Worm (Caenorhabditis elegans): ENCODE measurements around the gene C56E10.3.

DNA sequence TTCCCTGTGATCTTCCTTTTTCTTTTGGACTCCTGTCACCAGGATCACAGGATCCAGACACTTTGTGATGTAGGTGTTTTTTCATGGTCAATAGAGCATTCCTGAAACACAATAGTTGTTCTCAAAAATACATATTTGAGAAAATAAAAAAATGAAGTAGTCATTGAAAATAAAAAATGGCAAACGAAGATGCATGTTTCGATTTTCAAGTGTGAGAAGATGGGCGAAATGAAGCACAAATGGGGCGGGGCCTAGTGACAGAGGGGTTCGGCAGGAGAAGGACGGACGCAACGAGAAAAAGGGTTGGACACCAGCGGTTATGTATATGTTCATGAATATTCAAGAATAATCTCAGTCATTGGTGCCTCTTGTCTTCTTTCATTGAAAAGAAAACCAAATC is 44.5 kb downstream of the C56E10.3 start, which contains the start of gene F38B6.6:
- TF ChIP-seq nfya-1 (tag; optimal IDR thresholded peaks at IDR 0.05) = no peak
- no peak for TF ChIP-seq unc-55 (GFP tag; optimal IDR thresholded peaks at IDR 0.05)
- no peak for TF ChIP-seq pros-1 (tag; optimal IDR thresholded peaks at IDR 0.05)
- TF ChIP-seq che-1 (tag; optimal IDR thresholded peaks at IDR 0.05) = no peak
- TF ChIP-seq tbx-2 (tag; optimal IDR thresholded peaks at IDR 0.05) = no peak
- no peak for TF ChIP-seq elt-2 (tag; optimal IDR thresholded peaks at IDR 0.05)

Data from whole organism, late embryonic.